Fruit fly (Drosophila melanogaster): Measurements from ENCODE around the gene CG11555.

CG11555 gene

dm6 chr2L:291657-292056, 18.0 kb downstream of the CG11555 start, which contains the start of gene CG3625:
TSS of gene CG3625 (minus strand) at chr2L:291795.
- no peak for TF ChIP-seq CG17806 (tag; optimal IDR thresholded peaks at IDR 0.05)
- 0 out of 3 replicates have a peak, but pooled peaks have one; percentile 25 for TF ChIP-seq CG4496 (GFP tag; IDR thresholded peaks at IDR 0.05)
- TF ChIP-seq D1 (tag; optimal IDR thresholded peaks at IDR 0.05), result no peak
- 0 out of 3 replicates have a peak, but pooled peaks have one; percentile 7 for TF ChIP-seq fd96Ca (GFP tag; IDR thresholded peaks at IDR 0.05)
- no peak for TF ChIP-seq CG10348 (GFP tag; IDR thresholded peaks at IDR 0.05)
- no peak for TF ChIP-seq CG13204 (GFP tag; optimal IDR thresholded peaks at IDR 0.05)

- no peak for TF ChIP-seq CG32121 (GFP tag; IDR thresholded peaks at IDR 0.05)
- no peak for TF ChIP-seq gl (tag; optimal IDR thresholded peaks at IDR 0.05)
- TF ChIP-seq CG4496 (GFP tag; IDR thresholded peaks at IDR 0.05), result no peak
- no peak for TF ChIP-seq Pif1A (GFP tag; optimal IDR thresholded peaks at IDR 0.05)
- no peak for TF ChIP-seq Pif1B (GFP tag; optimal IDR thresholded peaks at IDR 0.05)
- TF ChIP-seq CG34367 (tag; optimal IDR thresholded peaks at IDR 0.05), result no peak
- no peak for TF ChIP-seq CG15710 (tag; optimal IDR thresholded peaks at IDR 0.05)
- no peak for TF ChIP-seq fd96Ca (GFP tag; IDR thresholded peaks at IDR 0.05)
- TF ChIP-seq CG8301 (tag; optimal IDR thresholded peaks at IDR 0.05), result no peak
- no peak for TF ChIP-seq CG14655 (GFP tag; optimal IDR thresholded peaks at IDR 0.05)
- no peak for TF ChIP-seq CG12605 (GFP tag; IDR thresholded peaks at IDR 0.05)
- no peak; the same call in 1 of the 2 replicates for TF ChIP-seq Ets98B (GFP tag; IDR thresholded peaks at IDR 0.05)
- TF ChIP-seq CG9948 (tag; optimal IDR thresholded peaks at IDR 0.05), result no peak
- no peak for TF ChIP-seq D1 (tag; optimal IDR thresholded peaks at IDR 0.05)
- TF ChIP-seq CG17806 (tag; optimal IDR thresholded peaks at IDR 0.05), result no peak
Observed at dm6 chr2L:292301-292700, 18.7 kb downstream of the CG11555 start, which contains the start of gene CG11562. TSS of gene CG11562 (plus strand) at chr2L:292419.

- TF ChIP-seq gl (tag; optimal IDR thresholded peaks at IDR 0.05) (no peak), D1 (tag; optimal IDR thresholded peaks at IDR 0.05) (no peak), Snoo (tag; optimal IDR thresholded peaks at IDR 0.05) (no peak), EcR (GFP tag; optimal IDR thresholded peaks at IDR 0.05) (peak; percentile 99)
Observed at dm6 chr2L:294452-295362, 21.1 kb downstream of the CG11555 start, which contains the start of the genes U2af38 and Stip1. TSS of gene U2af38 (minus strand) at chr2L:294681. TSS of gene Stip1 (plus strand) at chr2L:295122.

- peak; percentile 71 for TF ChIP-seq CG8301 (tag; optimal IDR thresholded peaks at IDR 0.05)
- TF ChIP-seq EcR (GFP tag; optimal IDR thresholded peaks at IDR 0.05), result no peak
- TF ChIP-seq CG15710 (tag; optimal IDR thresholded peaks at IDR 0.05), result peak; percentile 90
- peak; percentile 85 for TF ChIP-seq CG4496 (GFP tag; IDR thresholded peaks at IDR 0.05)
- no peak for TF ChIP-seq CG13204 (GFP tag; optimal IDR thresholded peaks at IDR 0.05)
- TF ChIP-seq CG32121 (GFP tag; IDR thresholded peaks at IDR 0.05), result peak; percentile 67; the same call in 1 of the 2 replicates
- TF ChIP-seq Ets98B (GFP tag; IDR thresholded peaks at IDR 0.05), result peak; percentile 73
- peak; percentile 83 for TF ChIP-seq CG9948 (tag; optimal IDR thresholded peaks at IDR 0.05)
- TF ChIP-seq Pif1B (GFP tag; optimal IDR thresholded peaks at IDR 0.05), result peak; percentile 53
- TF ChIP-seq CG14655 (GFP tag; optimal IDR thresholded peaks at IDR 0.05), result no peak
- TF ChIP-seq rn (GFP tag; IDR thresholded peaks at IDR 0.05), result peak; percentile 48; the same call in 1 of the 2 replicates
- TF ChIP-seq Snoo (tag; optimal IDR thresholded peaks at IDR 0.05), result peak; percentile 89
- peak; percentile 79 for TF ChIP-seq CG10348 (GFP tag; IDR thresholded peaks at IDR 0.05)
- peak; percentile 63 for TF ChIP-seq CG12605 (GFP tag; IDR thresholded peaks at IDR 0.05)
- peak; percentile 80 for TF ChIP-seq CG34367 (tag; optimal IDR thresholded peaks at IDR 0.05)
- TF ChIP-seq gl (tag; optimal IDR thresholded peaks at IDR 0.05), result no peak
- TF ChIP-seq CG17806 (tag; optimal IDR thresholded peaks at IDR 0.05), result peak; percentile 75
- no peak for TF ChIP-seq D1 (tag; optimal IDR thresholded peaks at IDR 0.05)
- peak; percentile 54; the same call in 1 of the 3 replicates for TF ChIP-seq fd96Ca (GFP tag; IDR thresholded peaks at IDR 0.05)
- peak; percentile 87 for TF ChIP-seq CG8159 (tag; optimal IDR thresholded peaks at IDR 0.05)
- peak; percentile 83 for TF ChIP-seq Pif1A (GFP tag; optimal IDR thresholded peaks at IDR 0.05)
Observed at dm6 chr2L:297480-298284, 24.0 kb downstream of the CG11555 start, which contains the start of gene Pi3K21B. TSS of gene Pi3K21B (plus strand) at chr2L:297880.

dm6 chr2L:298285-298644, 24.6 kb downstream of the CG11555 start:
- TF ChIP-seq CG9948 (tag; optimal IDR thresholded peaks at IDR 0.05) (no peak), CG32121 (GFP tag; IDR thresholded peaks at IDR 0.05) (peak; percentile 62; the same call in 1 of the 2 replicates), CG10348 (GFP tag; IDR thresholded peaks at IDR 0.05) (no peak), Pif1A (GFP tag; optimal IDR thresholded peaks at IDR 0.05) (no peak), Ets98B (GFP tag; IDR thresholded peaks at IDR 0.05) (peak; percentile 22; the same call in 1 of the 2 replicates), fd96Ca (GFP tag; IDR thresholded peaks at IDR 0.05) (peak; percentile 16; the same call in 1 of the 3 replicates), CG13204 (GFP tag; optimal IDR thresholded peaks at IDR 0.05) (peak; percentile 79), D1 (tag; optimal IDR thresholded peaks at IDR 0.05) (no peak)

All from whole organism, pupa.